Worm (Caenorhabditis elegans) whole organism, L1 larva: Measurements from ENCODE around the gene rict-1.

Experiments used
- C04F5.9 ChIP-seq: sonication (generic microtip); optimal IDR thresholded peaks from 2 replicates; lab custom pipeline; 2016; ENCODE audit warnings: missing genetic modification characterization, missing compliant biosample characterization
- C16A3.4 ChIP-seq: fragments of 150-350 bp; optimal IDR thresholded peaks from 2 replicates; lab custom pipeline; 2014; ENCODE audit warnings: missing biosample characterization, missing genetic modification characterization
- F16B12.6 ChIP-seq: fragments of 150-350 bp; optimal IDR thresholded peaks from 2 replicates; lab custom pipeline; 2014; ENCODE audit warnings: missing biosample characterization, missing genetic modification characterization
- Y116A8C.19 ChIP-seq: sonication (generic microtip); optimal IDR thresholded peaks from 2 replicates; lab custom pipeline; 2016; ENCODE audit warnings: missing compliant biosample characterization, missing genetic modification characterization, borderline replicate concordance
- aha-1 ChIP-seq: fragments of 150-350 bp; optimal IDR thresholded peaks from 2 replicates; lab custom pipeline; 2014; ENCODE audit warnings: missing biosample characterization, missing genetic modification characterization
- ama-1 ChIP-seq: fragments of 150-350 bp; optimal IDR thresholded peaks from 2 replicates; lab custom pipeline; 2014
- blmp-1 ChIP-seq: fragments of 150-350 bp; optimal IDR thresholded peaks from 2 replicates; lab custom pipeline; 2014; ENCODE audit warnings: missing biosample characterization, missing genetic modification characterization
- ceh-63 ChIP-seq: fragments of 200-800 bp; sonication (Bioruptor generic); optimal IDR thresholded peaks from 2 replicates; lab custom pipeline; 2018; ENCODE audit warnings: mild to moderate bottlenecking, missing genetic modification characterization, missing compliant biosample characterization
- ceh-82 ChIP-seq, 3 experiments: fragments of 150-350 bp in 1 of 3; sonication (generic microtip) in 2 of 3; optimal IDR thresholded peaks; 2 replicates each; lab custom pipeline; 2014 to 2017; ENCODE audit warnings: missing biosample characterization in 3 of 3, missing genetic modification characterization in 3 of 3
- ceh-88 ChIP-seq: fragments of 200-800 bp; sonication (Bioruptor generic); IDR thresholded peaks from 2 replicates; pipeline ENCODE4 v1.3.6; 2022; ENCODE audit warnings: missing genetic modification characterization, missing compliant biosample characterization
- ces-1 ChIP-seq: fragments of 150-350 bp; optimal IDR thresholded peaks from 2 replicates; lab custom pipeline; 2014; ENCODE audit warnings: missing biosample characterization, missing genetic modification reagents, missing genetic modification characterization
- dpl-1 ChIP-seq, 3 experiments: fragments of 150-350 bp in 2 of 3; sonication (generic microtip) in 1 of 3; optimal IDR thresholded peaks; 2 replicates each; lab custom pipeline; 2014 to 2017; ENCODE audit warnings: missing biosample characterization in 3 of 3, missing genetic modification characterization in 3 of 3, missing genetic modification reagents in 3 of 3
- dsc-1 ChIP-seq: sonication (generic microtip); optimal IDR thresholded peaks from 2 replicates; lab custom pipeline; 2016; ENCODE audit warnings: mild to moderate bottlenecking, missing genetic modification characterization, missing compliant biosample characterization
- efl-1 ChIP-seq, 4 experiments: fragments of 150-350 bp; optimal IDR thresholded peaks in 3 of 4; peaks in 1 of 4; 1 replicate in 1 of 4; 2 replicates in 3 of 4; lab custom pipeline; 2014; ENCODE audit warnings: missing biosample characterization in 2 of 4, missing genetic modification characterization in 2 of 4, missing genetic modification reagents in 2 of 4
- efl-3 ChIP-seq: fragments of 200-800 bp; sonication (Bioruptor generic); optimal IDR thresholded peaks from 2 replicates; lab custom pipeline; 2018; ENCODE audit warnings: mild to moderate bottlenecking, missing genetic modification characterization, missing compliant biosample characterization
- egl-13 ChIP-seq: sonication (generic microtip); optimal IDR thresholded peaks from 2 replicates; lab custom pipeline; 2016; ENCODE audit warnings: missing genotype, missing genetic modification reagents, missing genetic modification characterization, missing compliant biosample characterization
- elt-2 ChIP-seq: sonication (generic microtip); optimal IDR thresholded peaks from 2 replicates; lab custom pipeline; 2016; ENCODE audit warnings: missing genetic modification characterization, mild to moderate bottlenecking, inconsistent platforms, missing compliant biosample characterization, missing genetic modification reagents
- fos-1 ChIP-seq: fragments of 150-350 bp; optimal IDR thresholded peaks from 2 replicates; lab custom pipeline; 2014; ENCODE audit warnings: missing biosample characterization, missing genetic modification characterization
- hlh-17 ChIP-seq: fragments of 200-800 bp; sonication (Bioruptor generic); optimal IDR thresholded peaks from 2 replicates; lab custom pipeline; 2018; ENCODE audit warnings: missing genetic modification characterization, mild to moderate bottlenecking, missing compliant biosample characterization, moderate library complexity, borderline replicate concordance
- hlh-4 ChIP-seq: sonication (generic microtip); optimal IDR thresholded peaks from 2 replicates; lab custom pipeline; 2016; ENCODE audit warnings: mild to moderate bottlenecking, missing genetic modification characterization, missing compliant biosample characterization
- hpl-2 ChIP-seq: fragments of 150-350 bp; optimal IDR thresholded peaks from 2 replicates; lab custom pipeline; 2014; ENCODE audit warnings: missing biosample characterization, missing genetic modification reagents, missing genetic modification characterization
- isw-1 ChIP-seq: fragments of 200-800 bp; sonication (Bioruptor generic); IDR thresholded peaks from 2 replicates; pipeline ENCODE4 v1.3.6; 2022; ENCODE audit warnings: missing genetic modification characterization, missing compliant biosample characterization
- lin-13 ChIP-seq: fragments of 150-350 bp; optimal IDR thresholded peaks from 2 replicates; lab custom pipeline; 2014; ENCODE audit warnings: missing biosample characterization, missing genetic modification reagents, missing genetic modification characterization
- lin-14 ChIP-seq: fragments of 200-800 bp; sonication (Bioruptor generic); optimal IDR thresholded peaks from 2 replicates; lab custom pipeline; 2018; ENCODE audit warnings: mild to moderate bottlenecking, missing genetic modification characterization, moderate library complexity, missing compliant biosample characterization
- lir-3 ChIP-seq: sonication (generic microtip); optimal IDR thresholded peaks from 2 replicates; lab custom pipeline; 2016; ENCODE audit warnings: mild to moderate bottlenecking, missing genetic modification characterization, moderate library complexity, missing compliant biosample characterization; ENCODE audit not compliant: poor library complexity
- lsy-2 ChIP-seq, 2 experiments: fragments of 150-350 bp; optimal IDR thresholded peaks; 2 replicates each; lab custom pipeline; 2014; ENCODE audit warnings: missing biosample characterization in 2 of 2, missing genetic modification characterization in 2 of 2
- mab-9 ChIP-seq: fragments of 200-800 bp; sonication (Bioruptor generic); IDR thresholded peaks from 2 replicates; pipeline ENCODE4 v1.3.6; 2022; ENCODE audit warnings: missing genetic modification reagents, missing genetic modification characterization, missing compliant biosample characterization
- mdl-1 ChIP-seq, 2 experiments: fragments of 150-350 bp; optimal IDR thresholded peaks; 2 replicates each; lab custom pipeline; 2014 to 2017; ENCODE audit warnings: missing biosample characterization in 2 of 2, missing genetic modification characterization in 2 of 2, inconsistent platforms in 1 of 2
- mef-2 ChIP-seq: fragments of 150-350 bp; optimal IDR thresholded peaks from 2 replicates; lab custom pipeline; 2014; ENCODE audit warnings: missing biosample characterization, missing genetic modification characterization
- nhr-11 ChIP-seq: fragments of 150-350 bp; optimal IDR thresholded peaks from 2 replicates; lab custom pipeline; 2014; ENCODE audit warnings: missing biosample characterization, missing genetic modification characterization
- nhr-19 ChIP-seq: fragments of 200-800 bp; sonication (Bioruptor generic); conservative IDR thresholded peaks from 2 replicates; pipeline ENCODE4 v1.3.6; 2022; ENCODE audit warnings: missing genetic modification characterization, missing compliant biosample characterization
- nhr-237 ChIP-seq: fragments of 150-350 bp; optimal IDR thresholded peaks from 2 replicates; lab custom pipeline; 2014; ENCODE audit warnings: missing biosample characterization, missing genetic modification characterization
- nhr-28 ChIP-seq: fragments of 150-350 bp; optimal IDR thresholded peaks from 2 replicates; lab custom pipeline; 2014; ENCODE audit warnings: missing biosample characterization, missing genetic modification characterization
- nhr-47 ChIP-seq: sonication (generic microtip); optimal IDR thresholded peaks from 2 replicates; lab custom pipeline; 2016; ENCODE audit warnings: mild to moderate bottlenecking, missing genetic modification characterization, moderate library complexity, missing compliant biosample characterization
- nhr-76 ChIP-seq: sonication (generic microtip); optimal IDR thresholded peaks from 2 replicates; lab custom pipeline; 2017; ENCODE audit warnings: missing biosample characterization, missing genetic modification characterization
- nhr-77 ChIP-seq: fragments of 150-350 bp; optimal IDR thresholded peaks from 2 replicates; lab custom pipeline; 2014; ENCODE audit warnings: missing biosample characterization, missing genetic modification characterization
- nhr-90 ChIP-seq: sonication (generic microtip); optimal IDR thresholded peaks from 2 replicates; lab custom pipeline; 2016; ENCODE audit warnings: mild to moderate bottlenecking, missing genetic modification characterization, missing compliant biosample characterization; ENCODE audit not compliant: poor library complexity
- pax-3 ChIP-seq: fragments of 200-800 bp; sonication (Bioruptor generic); optimal IDR thresholded peaks from 2 replicates; lab custom pipeline; 2018; ENCODE audit warnings: mild to moderate bottlenecking, missing genetic modification characterization, moderate library complexity, missing compliant biosample characterization
- rnt-1 ChIP-seq: sonication (generic microtip); optimal IDR thresholded peaks from 2 replicates; lab custom pipeline; 2016; ENCODE audit warnings: mild to moderate bottlenecking, missing genetic modification characterization, moderate library complexity, missing compliant biosample characterization
- skn-1 ChIP-seq: fragments of 150-350 bp; optimal IDR thresholded peaks from 2 replicates; lab custom pipeline; 2014; ENCODE audit warnings: missing biosample characterization, missing genetic modification characterization
- snpc-4 ChIP-seq: fragments of 150-350 bp; optimal IDR thresholded peaks from 2 replicates; lab custom pipeline; 2014; ENCODE audit warnings: missing biosample characterization, missing genetic modification characterization
- sptf-1 ChIP-seq: fragments of 150-350 bp; optimal IDR thresholded peaks from 2 replicates; lab custom pipeline; 2014; ENCODE audit warnings: missing biosample characterization, missing genetic modification characterization
- unc-130 ChIP-seq: fragments of 150-350 bp; optimal IDR thresholded peaks from 2 replicates; lab custom pipeline; 2017; ENCODE audit warnings: missing biosample characterization, missing genetic modification characterization, inconsistent platforms
- unc-30 ChIP-seq: sonication (generic microtip); optimal IDR thresholded peaks from 2 replicates; lab custom pipeline; 2017; ENCODE audit warnings: missing biosample characterization, missing genetic modification characterization
- unc-86 ChIP-seq: sonication (generic microtip); optimal IDR thresholded peaks from 2 replicates; lab custom pipeline; 2016; ENCODE audit warnings: missing genetic modification characterization, missing compliant biosample characterization
- unc-98 ChIP-seq: fragments of 200-800 bp; sonication (Bioruptor generic); IDR thresholded peaks from 2 replicates; pipeline ENCODE4 v1.3.6; 2022; ENCODE audit warnings: missing genetic modification characterization, missing compliant biosample characterization
- vab-15 ChIP-seq: sonication (generic microtip); optimal IDR thresholded peaks from 2 replicates; lab custom pipeline; 2017; ENCODE audit warnings: missing genotype, mild to moderate bottlenecking, missing genetic modification characterization, missing compliant biosample characterization
- xbp-1 ChIP-seq: sonication (generic microtip); optimal IDR thresholded peaks from 2 replicates; lab custom pipeline; 2016; ENCODE audit warnings: missing genetic modification characterization, missing compliant biosample characterization
- ztf-11 ChIP-seq, 2 experiments: sonication (generic microtip); optimal IDR thresholded peaks; 2 replicates each; lab custom pipeline; 2016 to 2017; ENCODE audit warnings: missing genetic modification characterization in 2 of 2, missing biosample characterization in 1 of 2, missing compliant biosample characterization in 1 of 2
- ztf-4 ChIP-seq: fragments of 150-350 bp; optimal IDR thresholded peaks from 2 replicates; lab custom pipeline; 2014; ENCODE audit warnings: missing biosample characterization, missing genetic modification characterization

Gene rict-1

DNA sequence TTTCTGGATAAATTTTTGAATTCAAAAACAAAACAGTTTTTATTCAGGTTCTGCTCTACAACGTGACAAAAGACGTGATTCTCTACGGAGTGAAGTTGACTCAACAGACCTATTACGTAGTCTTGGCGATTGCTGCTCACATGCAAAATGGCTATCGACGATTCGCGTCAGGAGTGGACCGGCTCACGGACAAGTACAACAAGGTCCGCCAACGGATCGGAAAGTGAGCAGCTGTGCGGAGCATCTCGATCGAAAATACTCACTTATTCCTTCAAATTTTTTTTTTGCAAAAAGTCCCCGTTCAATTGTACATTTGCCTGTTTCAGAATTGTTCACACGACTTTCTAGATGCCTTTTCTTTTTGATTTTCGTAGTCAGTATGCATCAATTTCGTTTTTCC lies 43.3 kb upstream of the rict-1 start:
- TF ChIP-seq efl-1 (optimal IDR thresholded peaks at IDR 0.05; lab: Kevin White, UChicago): no peak
- peak in 1 of 2 experiments; percentile 91 for TF ChIP-seq efl-1 (GFP tag; optimal IDR thresholded peaks at IDR 0.05 in 1 of 2; lab: Kevin White, UChicago)
- no peak for TF ChIP-seq mdl-1 (tag; optimal IDR thresholded peaks at IDR 0.05; lab: Kevin White, UChicago)

ce11 chrII:13156971-13157370 lies 40.4 kb upstream of the rict-1 start, which contains the start of the genes hpr-17 and F32A11.1:
hpr-17 (minus strand) TSS chrII:13157047.
F32A11.1 (plus strand) TSS chrII:13157329.
- TF ChIP-seq efl-3 (no peak), dpl-1 (GFP tag; optimal IDR thresholded peaks at IDR 0.05; lab: Kevin White, UChicago) (peak; percentile 99), nhr-77 (tag; lab: Kevin White, UChicago) (peak; percentile 67), xbp-1 (peak; percentile 84), lir-3 (tag; lab: Kevin White, UChicago) (peak; percentile 77), isw-1 (GFP tag; lab: Robert Waterston, UW) (peak; percentile 88), ztf-4 (tag; lab: Kevin White, UChicago) (peak; percentile 22), fos-1 (tag; lab: Kevin White, UChicago) (peak; percentile 78), nhr-28 (no peak), C04F5.9 (tag; lab: Kevin White, UChicago) (peak; percentile 69), efl-1 (optimal IDR thresholded peaks at IDR 0.05; lab: Kevin White, UChicago) (peak; percentile 98 to 99), efl-1 (GFP tag; optimal IDR thresholded peaks at IDR 0.05 in 1 of 2; lab: Kevin White, UChicago) (peak; percentile 99 to 100), skn-1 (peak; percentile 91), nhr-19 (peak; percentile 92), vab-15 (tag; lab: Kevin White, UChicago) (no peak), lin-14 (GFP tag; lab: Kevin White, UChicago) (peak; percentile 83), mef-2 (peak; percentile 13), ceh-88 (GFP tag; lab: Robert Waterston, UW) (peak; percentile 36; the same call in 1 of the 2 replicates), unc-30 (tag; lab: Kevin White, UChicago) (no peak), nhr-76 (no peak), unc-130 (peak; percentile 78), lsy-2 (tag; optimal IDR thresholded peaks at IDR 0.05; lab: Kevin White, UChicago) (peak; percentile 92 to 93), C16A3.4 (tag; lab: Kevin White, UChicago) (peak; percentile 86), nhr-237 (tag; lab: Kevin White, UChicago) (no peak), ama-1 (lab: Kevin White, UChicago) (peak; percentile 3), mdl-1 (tag; optimal IDR thresholded peaks at IDR 0.05; lab: Kevin White, UChicago) (peak in 1 of 2 experiments; percentile 74), snpc-4 (tag; lab: Kevin White, UChicago) (peak; percentile 90), ces-1 (GFP tag; lab: Kevin White, UChicago) (no peak), nhr-11 (tag; lab: Kevin White, UChicago) (peak; percentile 74), hpl-2 (GFP tag; lab: Kevin White, UChicago) (no peak), elt-2 (tag; lab: Kevin White, UChicago) (peak; percentile 64), ceh-82 (tag; optimal IDR thresholded peaks at IDR 0.05; lab: Kevin White, UChicago) (peak; percentile 78 to 92 (median 88)), nhr-90 (tag; lab: Kevin White, UChicago) (peak; percentile 88), mab-9 (GFP tag; lab: Robert Waterston, UW) (peak; percentile 76), rnt-1 (tag; lab: Kevin White, UChicago) (peak; percentile 96), dsc-1 (peak; percentile 87), lin-13 (GFP tag; lab: Kevin White, UChicago) (peak; percentile 85), hlh-17 (GFP tag; lab: Kevin White, UChicago) (no peak), pax-3 (tag; lab: Kevin White, UChicago) (peak; percentile 70), unc-98 (GFP tag; lab: Robert Waterston, UW) (peak; percentile 75), blmp-1 (tag; lab: Kevin White, UChicago) (peak; percentile 54), ceh-63 (GFP tag; lab: Kevin White, UChicago) (no peak), Y116A8C.19 (tag; lab: Kevin White, UChicago) (no peak), hlh-4 (tag; lab: Kevin White, UChicago) (no peak), egl-13 (tag; lab: Kevin White, UChicago) (peak; percentile 49), aha-1 (tag; lab: Kevin White, UChicago) (peak; percentile 27), sptf-1 (no peak), ztf-11 (tag; optimal IDR thresholded peaks at IDR 0.05; lab: Kevin White, UChicago) (peak in 1 of 2 experiments; percentile 53), F16B12.6 (tag; lab: Kevin White, UChicago) (peak; percentile 74), nhr-47 (peak; percentile 94), unc-86 (tag; lab: Kevin White, UChicago) (peak; percentile 85)
